Worm (Caenorhabditis elegans): Measurements from ENCODE around the gene spe-26.

ce11 chrIV:10424535-10424934 is 32.8 kb upstream of the spe-26 start, which contains the start of gene F13B12.1:
- TF ChIP-seq nhr-28 (tag; optimal IDR thresholded peaks at IDR 0.05): no peak
- no peak for TF ChIP-seq aha-1 (tag; optimal IDR thresholded peaks at IDR 0.05)
- TF ChIP-seq snpc-4 (tag; optimal IDR thresholded peaks at IDR 0.05): no peak
- no peak for TF ChIP-seq sox-4 (tag; optimal IDR thresholded peaks at IDR 0.05)
- no peak for TF ChIP-seq mep-1 (tag; optimal IDR thresholded peaks at IDR 0.05)
- TF ChIP-seq unc-86 (tag; optimal IDR thresholded peaks at IDR 0.05): no peak
- no peak for TF ChIP-seq mef-2 (tag; optimal IDR thresholded peaks at IDR 0.05)
- no peak for TF ChIP-seq alr-1 (tag; optimal IDR thresholded peaks at IDR 0.05; ENCODE audit: borderline replicate concordance)
